Fruit fly (Drosophila melanogaster): ENCODE results near the gene Saysd1.

The Saysd1 gene

DNA sequence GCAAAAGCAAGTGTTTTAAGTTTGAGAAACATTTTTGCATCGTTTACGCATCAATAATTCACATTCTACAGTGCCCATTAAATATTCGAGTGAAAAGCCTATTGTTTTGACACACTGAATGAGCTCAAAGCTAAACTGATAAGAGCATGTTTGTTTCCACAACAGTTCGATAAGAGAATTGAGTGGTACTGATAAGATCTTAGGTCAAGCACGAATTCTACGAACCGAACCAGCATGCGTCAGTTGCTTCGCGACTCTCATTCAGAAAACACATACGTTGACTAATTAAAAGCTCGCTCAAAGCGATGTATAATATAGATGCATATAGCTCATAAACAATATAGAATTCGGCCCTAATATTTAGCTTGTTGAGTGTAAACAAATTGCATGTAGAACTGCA is 5.8 kb downstream of the Saysd1 start:
- TF ChIP-seq grn (GFP tag; optimal IDR thresholded peaks at IDR 0.05) (peak; percentile 56), fru (optimal IDR thresholded peaks at IDR 0.05) (no peak), gro (GFP tag; optimal IDR thresholded peaks at IDR 0.05) (no peak), Nf-YB (GFP tag; optimal IDR thresholded peaks at IDR 0.05) (no peak), sr (GFP tag; IDR thresholded peaks at IDR 0.05) (no peak), Ravus (GFP tag; IDR thresholded peaks at IDR 0.05) (no peak), Deaf1 (tag; optimal IDR thresholded peaks at IDR 0.05) (peak; percentile 81), eve (GFP tag; optimal IDR thresholded peaks at IDR 0.05) (peak in 1 of 2 experiments; percentile 43), Neu2 (GFP tag; optimal IDR thresholded peaks at IDR 0.05; ENCODE audit: borderline replicate concordance) (no peak), crol (GFP tag; IDR thresholded peaks at IDR 0.05) (no peak), HmgD (GFP tag; optimal IDR thresholded peaks at IDR 0.05) (no peak), cwo (GFP tag; optimal IDR thresholded peaks at IDR 0.05) (no peak), Gsc (GFP tag; IDR thresholded peaks at IDR 0.05) (no peak), z (GFP tag; IDR thresholded peaks at IDR 0.05) (peak; percentile 91), Hr78 (GFP tag; optimal IDR thresholded peaks at IDR 0.05) (peak in 1 of 2 experiments; percentile 80), CG15514 (GFP tag; optimal IDR thresholded peaks at IDR 0.05) (peak; percentile 6), NC2β (GFP tag; optimal IDR thresholded peaks at IDR 0.05) (no peak), CG34376 (GFP tag; optimal IDR thresholded peaks at IDR 0.05) (peak; percentile 18), CG17385 (GFP tag; optimal IDR thresholded peaks at IDR 0.05) (no peak), Awh (GFP tag; IDR thresholded peaks at IDR 0.05) (no peak), exex (tag; optimal IDR thresholded peaks at IDR 0.05) (peak; percentile 14), mirr (GFP tag; optimal IDR thresholded peaks at IDR 0.05) (peak; percentile 24), Dp (GFP tag; optimal IDR thresholded peaks at IDR 0.05) (no peak), jigr1 (GFP tag; IDR thresholded peaks at IDR 0.05) (no peak), prd (optimal IDR thresholded peaks at IDR 0.05) (no peak), prd (GFP tag; IDR thresholded peaks at IDR 0.05) (no peak), CG16815 (GFP tag; optimal IDR thresholded peaks at IDR 0.05) (no peak), Fer1 (GFP tag; optimal IDR thresholded peaks at IDR 0.05) (no peak), nom (GFP tag; optimal IDR thresholded peaks at IDR 0.05) (no peak), crc (GFP tag; optimal IDR thresholded peaks at IDR 0.05) (no peak), chinmo (GFP tag; IDR thresholded peaks at IDR 0.05; ENCODE audit: partially characterized antibody) (0 out of 4 replicates have a peak, but pooled peaks have one; percentile 42), sug (tag; optimal IDR thresholded peaks at IDR 0.05) (peak; percentile 31)

dm6 chr3R:25208767-25209075 is 6.3 kb downstream of the Saysd1 start:
- TF ChIP-seq Awh (GFP tag; IDR thresholded peaks at IDR 0.05): peak; percentile 62
- TF ChIP-seq abd-A (tag; optimal IDR thresholded peaks at IDR 0.05): no peak
- TF ChIP-seq CG2199 (GFP tag; IDR thresholded peaks at IDR 0.05): peak; percentile 65; the same call in 2 of the 3 replicates
- TF ChIP-seq crc (GFP tag; optimal IDR thresholded peaks at IDR 0.05): no peak
- no peak for TF ChIP-seq pan (optimal IDR thresholded peaks at IDR 0.05)
- TF ChIP-seq pan (GFP tag; optimal IDR thresholded peaks at IDR 0.05 in 1 of 2, IDR thresholded peaks at IDR 0.05 in 1 of 2): peak in 1 of 2 experiments; percentile 30
- TF ChIP-seq trem (tag; optimal IDR thresholded peaks at IDR 0.05): no peak
- TF ChIP-seq CG6791 (GFP tag; IDR thresholded peaks at IDR 0.05; ENCODE audit: partially characterized antibody): 0 out of 3 replicates have a peak, but pooled peaks have one; percentile 8
- TF ChIP-seq Med (GFP tag): peak; percentile 66
- TF ChIP-seq ham (GFP tag; IDR thresholded peaks at IDR 0.05): no peak
- peak; percentile 49 for TF ChIP-seq sens (GFP tag)
- TF ChIP-seq CG1832 (GFP tag; optimal IDR thresholded peaks at IDR 0.05): no peak
- TF ChIP-seq CG1024 (GFP tag; IDR thresholded peaks at IDR 0.05): 0 out of 2 replicates have a peak, but pooled peaks have one; percentile 26
- peak; percentile 29 for TF ChIP-seq pros (GFP tag; optimal IDR thresholded peaks at IDR 0.05)
- TF ChIP-seq ci (GFP tag; IDR thresholded peaks at IDR 0.05): peak; percentile 66
- TF ChIP-seq CG14014 (GFP tag; IDR thresholded peaks at IDR 0.05): 0 out of 2 replicates have a peak, but pooled peaks have one; percentile 12
- no peak for TF ChIP-seq run (tag; optimal IDR thresholded peaks at IDR 0.05)
- TF ChIP-seq Dp (GFP tag; optimal IDR thresholded peaks at IDR 0.05): no peak
- TF ChIP-seq seq (GFP tag; IDR thresholded peaks at IDR 0.05): 0 out of 2 replicates have a peak, but pooled peaks have one; percentile 26
- no peak for TF ChIP-seq oc (tag; optimal IDR thresholded peaks at IDR 0.05)
- TF ChIP-seq ATbp (GFP tag; optimal IDR thresholded peaks at IDR 0.05): peak; percentile 4
- peak; percentile 25; the same call in 1 of the 2 replicates for TF ChIP-seq CG11247 (GFP tag; IDR thresholded peaks at IDR 0.05)
- TF ChIP-seq otp (GFP tag; IDR thresholded peaks at IDR 0.05): 0 out of 3 replicates have a peak, but pooled peaks have one; percentile 9
- TF ChIP-seq D19B (GFP tag; optimal IDR thresholded peaks at IDR 0.05): no peak

Measured in whole organism, embryonic.